Worm (Caenorhabditis elegans): Measurements from ENCODE around the gene ZK328.6.

DNA sequence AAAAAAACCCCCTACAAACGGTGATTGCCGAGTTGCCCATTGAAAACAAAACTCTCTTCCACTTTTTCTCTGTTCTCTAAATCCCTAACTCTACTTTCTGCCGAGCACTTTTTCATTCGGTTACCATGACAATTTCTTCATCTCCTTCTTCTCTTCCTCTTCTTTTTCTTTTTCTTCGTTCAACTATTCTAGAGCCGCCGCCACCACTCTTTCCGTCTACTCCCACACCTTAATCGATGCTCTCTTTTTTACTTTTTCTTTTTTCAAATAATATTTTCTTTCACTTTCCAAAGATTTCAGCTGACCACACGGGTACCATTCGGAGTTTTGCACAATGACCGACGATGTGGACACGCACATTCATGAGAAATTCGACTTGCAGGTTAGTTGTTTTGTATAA is 37.2 kb upstream of the ZK328.6 start, which contains the start of gene mapk-15:
- TF ChIP-seq elt-3 (tag; optimal IDR thresholded peaks at IDR 0.05) (no peak), ces-1 (GFP tag; optimal IDR thresholded peaks at IDR 0.05) (no peak), unc-62 (GFP tag; optimal IDR thresholded peaks at IDR 0.05) (no peak), cnd-1 (tag; optimal IDR thresholded peaks at IDR 0.05) (no peak), unc-39 (tag; optimal IDR thresholded peaks at IDR 0.05) (no peak), nhr-76 (tag; optimal IDR thresholded peaks at IDR 0.05) (no peak)
